Fruit fly (Drosophila melanogaster): ENCODE results near the gene CG33178.

CG33178 gene

DNA sequence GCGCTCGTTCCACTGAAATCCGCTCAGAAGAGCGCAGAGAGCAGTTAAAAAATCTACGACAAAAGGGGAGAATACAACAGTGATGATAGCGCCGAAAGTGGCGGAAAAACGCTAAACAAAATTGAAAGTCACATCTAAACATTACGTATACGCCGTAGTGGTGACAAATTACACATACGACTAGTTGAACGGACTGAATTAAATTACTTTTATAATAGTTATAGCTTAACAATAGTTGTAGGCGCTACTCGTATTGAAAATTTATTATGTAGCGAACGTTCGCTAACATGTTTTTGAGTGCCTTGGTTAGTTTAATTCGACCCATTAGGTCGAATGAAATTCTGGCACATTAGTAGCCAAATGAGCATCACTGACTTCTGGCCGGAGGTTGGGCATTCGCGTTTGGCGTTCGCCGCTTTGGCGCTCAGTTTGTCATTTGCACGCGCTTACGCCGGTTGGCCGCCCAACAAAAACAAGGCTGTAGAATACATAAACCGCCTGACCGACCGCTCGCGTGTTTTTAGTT is 38.9 kb upstream of the CG33178 start, which contains the start of gene CG5541 (continued):
- no peak for TF ChIP-seq knrl (GFP tag; IDR thresholded peaks at IDR 0.05; ENCODE audit: partially characterized antibody)
- no peak for TF ChIP-seq Oaz (GFP tag; IDR thresholded peaks at IDR 0.05)
- peak; percentile 62 for TF ChIP-seq Ets65A (GFP tag)
- no peak for TF ChIP-seq ap (GFP tag; IDR thresholded peaks at IDR 0.05)
- TF ChIP-seq CG31365 (tag; optimal IDR thresholded peaks at IDR 0.05): no peak
- TF ChIP-seq CG1832 (GFP tag; optimal IDR thresholded peaks at IDR 0.05): no peak
- no peak for TF ChIP-seq CG7745 (tag; optimal IDR thresholded peaks at IDR 0.05)
- no peak for TF ChIP-seq CG3726 (GFP tag; IDR thresholded peaks at IDR 0.05)
- TF ChIP-seq CG7271 (tag; optimal IDR thresholded peaks at IDR 0.05): no peak
- TF ChIP-seq Gsc (GFP tag; IDR thresholded peaks at IDR 0.05): no peak
- no peak for TF ChIP-seq so (GFP tag; IDR thresholded peaks at IDR 0.05)
- no peak for TF ChIP-seq HLH3B (GFP tag; IDR thresholded peaks at IDR 0.05)
- no peak for TF ChIP-seq tna (GFP tag; IDR thresholded peaks at IDR 0.05; ENCODE audit: partially characterized antibody)
- no peak for TF ChIP-seq shn (GFP tag; optimal IDR thresholded peaks at IDR 0.05)
- TF ChIP-seq CG1529 (GFP tag; optimal IDR thresholded peaks at IDR 0.05): no peak
- no peak for TF ChIP-seq jigr1 (GFP tag; IDR thresholded peaks at IDR 0.05)
- no peak for TF ChIP-seq zfh2 (GFP tag; optimal IDR thresholded peaks at IDR 0.05)
- no peak for TF ChIP-seq Bdp1 (GFP tag; optimal IDR thresholded peaks at IDR 0.05)
- TF ChIP-seq CG6765 (GFP tag; optimal IDR thresholded peaks at IDR 0.05): peak; percentile 26
- TF ChIP-seq CG7372 (GFP tag; IDR thresholded peaks at IDR 0.05): peak; percentile 74
- TF ChIP-seq peb (GFP tag; IDR thresholded peaks at IDR 0.05): no peak
- no peak for TF ChIP-seq Bgb (GFP tag; IDR thresholded peaks at IDR 0.05; ENCODE audit: partially characterized antibody)
- TF ChIP-seq dmrt11E (tag; optimal IDR thresholded peaks at IDR 0.05): no peak
- no peak for TF ChIP-seq cato (GFP tag; optimal IDR thresholded peaks at IDR 0.05; ENCODE audit: borderline replicate concordance)
- TF ChIP-seq Hr51 (GFP tag; optimal IDR thresholded peaks at IDR 0.05): no peak
- TF ChIP-seq stc (GFP tag; IDR thresholded peaks at IDR 0.05): no peak
- no peak for TF ChIP-seq maf-S (GFP tag; optimal IDR thresholded peaks at IDR 0.05)
- TF ChIP-seq ac (GFP tag; optimal IDR thresholded peaks at IDR 0.05): no peak
- no peak for TF ChIP-seq CkIIα-i1 (GFP tag; IDR thresholded peaks at IDR 0.05)
- TF ChIP-seq Side (GFP tag; optimal IDR thresholded peaks at IDR 0.05): no peak
- TF ChIP-seq Bteb2 (GFP tag; optimal IDR thresholded peaks at IDR 0.05): no peak
- no peak for TF ChIP-seq CG6683 (GFP tag; optimal IDR thresholded peaks at IDR 0.05)
- TF ChIP-seq Hr3 (GFP tag; optimal IDR thresholded peaks at IDR 0.05): no peak
- TF ChIP-seq CG10462 (GFP tag; optimal IDR thresholded peaks at IDR 0.05): no peak
- TF ChIP-seq schlank (tag; optimal IDR thresholded peaks at IDR 0.05): no peak
- TF ChIP-seq CG15011 (GFP tag; optimal IDR thresholded peaks at IDR 0.05): no peak
- no peak for TF ChIP-seq btn (GFP tag; optimal IDR thresholded peaks at IDR 0.05)
- TF ChIP-seq tap (tag; optimal IDR thresholded peaks at IDR 0.05): no peak
- no peak for TF ChIP-seq p53 (GFP tag; optimal IDR thresholded peaks at IDR 0.05)
- no peak for TF ChIP-seq jumu (GFP tag; optimal IDR thresholded peaks at IDR 0.05)
- no peak for TF ChIP-seq HmgD (GFP tag; optimal IDR thresholded peaks at IDR 0.05)
- TF ChIP-seq CG4360 (GFP tag; IDR thresholded peaks at IDR 0.05): no peak
- TF ChIP-seq CG10979 (tag; optimal IDR thresholded peaks at IDR 0.05): peak; percentile 10
- TF ChIP-seq CG6654 (GFP tag; optimal IDR thresholded peaks at IDR 0.05): no peak
- TF ChIP-seq amos (GFP tag; IDR thresholded peaks at IDR 0.05; ENCODE audit: partially characterized antibody): peak; percentile 25; the same call in 1 of the 2 replicates
- TF ChIP-seq Doc2 (GFP tag; IDR thresholded peaks at IDR 0.05): no peak
- TF ChIP-seq sima (GFP tag; optimal IDR thresholded peaks at IDR 0.05): no peak
- TF ChIP-seq tup (GFP tag; optimal IDR thresholded peaks at IDR 0.05): no peak
- TF ChIP-seq CG6689 (GFP tag; IDR thresholded peaks at IDR 0.05): no peak
- TF ChIP-seq CG34224 (GFP tag; IDR thresholded peaks at IDR 0.05; ENCODE audit: partially characterized antibody): no peak
- no peak for TF ChIP-seq CG12299 (tag; optimal IDR thresholded peaks at IDR 0.05)
- TF ChIP-seq emc (GFP tag; optimal IDR thresholded peaks at IDR 0.05): no peak

Measured in whole organism, embryonic.